Worm (Caenorhabditis elegans) whole organism, L4 larva: Measurements from ENCODE around the gene nhr-234.

Experiments used
- ama-1 ChIP-seq: fragments of 150-350 bp; optimal IDR thresholded peaks from 2 replicates; lab custom pipeline; 2014; ENCODE audit warnings: inconsistent platforms, mixed read lengths
- ceh-62 ChIP-seq: sonication (generic microtip); optimal IDR thresholded peaks from 2 replicates; lab custom pipeline; 2017; ENCODE audit warnings: missing biosample characterization, missing genetic modification characterization
- daf-19 ChIP-seq: fragments of 200-800 bp; sonication (Bioruptor generic); conservative IDR thresholded peaks from 2 replicates; pipeline ENCODE4 v1.3.6; 2022; ENCODE audit warnings: missing genetic modification characterization, missing compliant biosample characterization
- lin-13 ChIP-seq: fragments of 150-350 bp; optimal IDR thresholded peaks from 2 replicates; lab custom pipeline; 2014; ENCODE audit warnings: missing biosample characterization, missing genetic modification reagents, missing genetic modification characterization
- mdl-1 ChIP-seq, 2 experiments: fragments of 150-350 bp in 1 of 2; sonication (generic microtip) in 1 of 2; optimal IDR thresholded peaks; 2 replicates each; lab custom pipeline; 2014 to 2017; ENCODE audit warnings: missing biosample characterization in 2 of 2, missing genetic modification characterization in 2 of 2
- nhr-10 ChIP-seq: fragments of 150-350 bp; optimal IDR thresholded peaks from 2 replicates; lab custom pipeline; 2014; ENCODE audit warnings: missing biosample characterization, missing genetic modification characterization
- nhr-237 ChIP-seq: sonication (generic microtip); optimal IDR thresholded peaks from 2 replicates; lab custom pipeline; 2017; ENCODE audit warnings: missing biosample characterization, missing genetic modification characterization
- nhr-25 ChIP-seq: sonication (generic microtip); optimal IDR thresholded peaks from 2 replicates; lab custom pipeline; 2017; ENCODE audit warnings: missing genetic modification characterization, mild to moderate bottlenecking, missing compliant biosample characterization, antibody characterized with exemption, moderate library complexity, borderline replicate concordance; ENCODE audit not compliant: insufficient read depth
- pha-4 ChIP-seq, 2 experiments: fragments of 150-350 bp in 1 of 2; fragments of 200-800 bp in 1 of 2; sonication (Bioruptor generic) in 1 of 2; IDR thresholded peaks in 1 of 2; optimal IDR thresholded peaks in 1 of 2; 2 replicates each; pipeline versions ENCODE4 v1.3.6 to Lab custom; 2014 to 2022; ENCODE audit warnings: missing genetic modification characterization in 2 of 2, missing genetic modification reagents in 2 of 2, missing biosample characterization in 1 of 2, missing compliant biosample characterization in 1 of 2
- skn-1 ChIP-seq: fragments of 150-350 bp; optimal IDR thresholded peaks from 2 replicates; lab custom pipeline; 2014; ENCODE audit warnings: missing biosample characterization, missing genetic modification characterization
- zag-1 ChIP-seq: fragments of 150-350 bp; optimal IDR thresholded peaks from 2 replicates; lab custom pipeline; 2014; ENCODE audit warnings: missing biosample characterization, missing genetic modification characterization
- ztf-11 ChIP-seq: fragments of 150-350 bp; optimal IDR thresholded peaks from 2 replicates; lab custom pipeline; 2014; ENCODE audit warnings: missing biosample characterization, missing genetic modification characterization

DNA sequence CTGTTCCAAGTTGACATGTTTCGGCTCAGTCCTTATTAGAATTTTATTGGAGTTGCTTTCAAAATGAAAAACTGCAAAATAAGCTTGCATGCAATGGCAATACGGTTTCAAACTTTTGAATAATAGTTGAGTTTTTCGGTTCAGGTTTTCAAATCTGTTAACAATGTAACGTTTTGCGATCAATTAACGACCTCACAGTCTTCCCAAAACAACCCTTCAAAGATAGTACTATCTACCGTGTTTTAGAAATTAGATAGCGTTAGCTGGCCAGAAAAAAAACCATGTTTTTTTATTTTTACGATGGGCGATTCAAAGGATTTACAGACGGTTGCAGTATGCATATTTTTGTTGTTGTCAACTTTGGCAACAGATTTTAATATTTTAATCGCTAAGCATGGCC, 5.6 kb upstream of the nhr-234 start, which contains the start of gene Y38E10A.34:
- no peak for TF ChIP-seq ceh-62 (tag; lab: Kevin White, UChicago)
- no peak for TF ChIP-seq ztf-11 (tag; lab: Kevin White, UChicago)
- TF ChIP-seq ama-1 (lab: Kevin White, UChicago) = no peak
- TF ChIP-seq pha-4 (GFP tag; IDR thresholded peaks at IDR 0.05; lab: Robert Waterston, UW) = no peak
- no peak for TF ChIP-seq pha-4 (tag; optimal IDR thresholded peaks at IDR 0.05; lab: Kevin White, UChicago)
- no peak for TF ChIP-seq nhr-25 (tag; lab: Kevin White, UChicago)
- TF ChIP-seq daf-19 (GFP tag; lab: Robert Waterston, UW) = no peak
- no peak for TF ChIP-seq nhr-10 (tag; lab: Kevin White, UChicago)
- TF ChIP-seq mdl-1 (tag; optimal IDR thresholded peaks at IDR 0.05; lab: Kevin White, UChicago) = no peak
- TF ChIP-seq lin-13 (GFP tag; lab: Kevin White, UChicago) = no peak
- no peak for TF ChIP-seq zag-1 (tag; lab: Kevin White, UChicago)
- no peak for TF ChIP-seq skn-1 (tag; lab: Kevin White, UChicago)
- TF ChIP-seq nhr-237 (tag; lab: Kevin White, UChicago) = no peak
